Fruit fly (Drosophila melanogaster): ENCODE measurements around the gene CG7924.

The CG7924 gene

dm6 chr3L:14220611-14221497, 12.4 kb upstream of the CG7924 start:
- TF ChIP-seq CG4318 (GFP tag; optimal IDR thresholded peaks at IDR 0.05) = no peak
- peak; percentile 22 for TF ChIP-seq Eip78C (GFP tag)
- no peak for TF ChIP-seq esn (GFP tag; optimal IDR thresholded peaks at IDR 0.05)
- no peak for TF ChIP-seq Gug (GFP tag; IDR thresholded peaks at IDR 0.05)
- TF ChIP-seq Blimp-1 (GFP tag; optimal IDR thresholded peaks at IDR 0.05) = peak; percentile 55
- no peak for TF ChIP-seq CG11902 (GFP tag; optimal IDR thresholded peaks at IDR 0.05)
- peak; percentile 17 for TF ChIP-seq net (GFP tag; optimal IDR thresholded peaks at IDR 0.05)
- TF ChIP-seq CG6163 (GFP tag; IDR thresholded peaks at IDR 0.05) = 0 out of 3 replicates have a peak, but pooled peaks have one; percentile 14
- 0 out of 3 replicates have a peak, but pooled peaks have one; percentile 17 for TF ChIP-seq CG8119 (GFP tag; IDR thresholded peaks at IDR 0.05)
- no peak for TF ChIP-seq fkh (GFP tag; optimal IDR thresholded peaks at IDR 0.05)

DNA sequence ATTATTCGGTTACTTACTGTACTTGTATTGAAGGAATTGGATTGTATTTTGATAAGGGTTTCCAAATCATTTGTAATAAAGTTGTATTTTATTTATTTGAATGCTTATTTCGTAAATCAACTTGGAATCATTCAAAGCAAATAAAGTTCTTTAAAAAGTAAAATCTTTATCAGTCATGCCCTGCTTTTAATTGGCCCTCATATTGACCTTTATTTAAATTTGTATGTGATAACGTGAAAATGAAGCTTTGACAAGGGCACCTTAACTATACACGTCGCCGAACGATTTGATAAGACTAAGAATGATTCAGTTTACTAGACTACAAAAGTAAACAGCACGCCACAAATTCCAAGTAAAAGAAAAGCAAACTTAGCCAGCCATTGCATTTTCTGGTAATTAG, 11.1 kb upstream of the CG7924 start:
- no peak for TF ChIP-seq CG15336 (GFP tag; IDR thresholded peaks at IDR 0.05)
- peak; percentile 76 for TF ChIP-seq svp (GFP tag)

dm6 chr3L:14223450-14223849, 9.8 kb upstream of the CG7924 start:
- TF ChIP-seq CG31627 (GFP tag; optimal IDR thresholded peaks at IDR 0.05) = no peak
- no peak for TF ChIP-seq esn (GFP tag; optimal IDR thresholded peaks at IDR 0.05)

DNA sequence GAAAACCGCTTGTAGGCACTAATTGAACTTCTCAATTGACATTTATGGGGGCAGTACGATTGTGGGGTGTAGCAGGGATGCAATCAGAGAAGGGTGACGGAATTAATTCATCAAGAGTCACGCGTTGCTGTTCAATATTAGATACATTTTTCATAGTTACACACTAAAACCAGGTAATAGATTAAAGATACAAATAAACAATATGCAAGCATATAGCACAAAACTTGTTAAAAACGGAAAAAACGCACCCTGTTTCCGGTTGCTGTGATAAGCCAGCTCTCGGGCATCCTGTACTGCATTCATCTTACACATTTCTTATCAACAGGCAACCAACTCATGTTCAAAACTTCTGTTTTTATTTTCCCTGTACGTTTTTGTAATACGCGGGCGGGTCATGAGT, 4.2 kb upstream of the CG7924 start:
- TF ChIP-seq topi (GFP tag; optimal IDR thresholded peaks at IDR 0.05) = peak; percentile 0
- TF ChIP-seq Blimp-1 (GFP tag; optimal IDR thresholded peaks at IDR 0.05) = no peak
- peak; percentile 9 for TF ChIP-seq Sox14 (GFP tag; optimal IDR thresholded peaks at IDR 0.05)
- TF ChIP-seq spab (GFP tag; optimal IDR thresholded peaks at IDR 0.05) = no peak
- TF ChIP-seq CG6792 (GFP tag; optimal IDR thresholded peaks at IDR 0.05) = no peak
- peak; percentile 4 for TF ChIP-seq Met (GFP tag; optimal IDR thresholded peaks at IDR 0.05)
- 0 out of 2 replicates have a peak, but pooled peaks have one; percentile 44 for TF ChIP-seq CG11294 (GFP tag; IDR thresholded peaks at IDR 0.05)
- TF ChIP-seq CG4318 (GFP tag; optimal IDR thresholded peaks at IDR 0.05) = no peak
- TF ChIP-seq OdsH (GFP tag; optimal IDR thresholded peaks at IDR 0.05) = peak; percentile 27
- peak; percentile 72 for TF ChIP-seq Eip78C (GFP tag)
- no peak for TF ChIP-seq Smox (GFP tag; optimal IDR thresholded peaks at IDR 0.05)
- TF ChIP-seq CG3919 (GFP tag; optimal IDR thresholded peaks at IDR 0.05) = peak; percentile 3
- 0 out of 3 replicates have a peak, but pooled peaks have one; percentile 50 for TF ChIP-seq CG6163 (GFP tag; IDR thresholded peaks at IDR 0.05)
- peak; percentile 19 for TF ChIP-seq esn (GFP tag; optimal IDR thresholded peaks at IDR 0.05)
- TF ChIP-seq Ets96B (tag; optimal IDR thresholded peaks at IDR 0.05) = peak; percentile 17
- TF ChIP-seq svp (GFP tag) = peak; percentile 85
- peak; percentile 13 for TF ChIP-seq CG6808 (GFP tag; optimal IDR thresholded peaks at IDR 0.05)
- TF ChIP-seq CG8119 (GFP tag; IDR thresholded peaks at IDR 0.05) = no peak
- TF ChIP-seq CG6854 (GFP tag; optimal IDR thresholded peaks at IDR 0.05) = no peak
- peak; percentile 25 for TF ChIP-seq CG34406 (GFP tag; optimal IDR thresholded peaks at IDR 0.05)

DNA sequence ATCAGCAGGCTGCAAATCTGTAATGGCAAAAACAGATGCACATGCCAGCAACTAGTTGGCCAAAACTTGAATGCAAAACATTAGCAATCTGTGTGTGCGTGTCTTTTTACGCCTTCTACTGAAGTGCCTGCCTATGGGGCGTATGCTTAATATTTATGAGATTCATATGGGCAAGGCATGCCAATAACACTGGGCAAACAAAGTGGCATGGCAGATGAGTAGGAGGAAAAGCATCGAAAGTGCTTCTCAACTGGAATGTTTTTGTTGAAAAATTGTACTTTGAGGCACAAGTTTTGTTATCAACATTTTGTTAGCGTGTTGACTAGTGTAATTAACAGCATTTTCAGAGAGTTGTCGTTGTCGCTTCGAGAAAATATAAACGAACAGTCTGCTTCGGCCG, 3.8 kb upstream of the CG7924 start:
- TF ChIP-seq achi (GFP tag; optimal IDR thresholded peaks at IDR 0.05) (no peak), CG15336 (GFP tag; IDR thresholded peaks at IDR 0.05) (peak; percentile 57), CG31627 (GFP tag; optimal IDR thresholded peaks at IDR 0.05) (no peak), Lpt (GFP tag; optimal IDR thresholded peaks at IDR 0.05) (no peak), CG16779 (tag; optimal IDR thresholded peaks at IDR 0.05) (peak; percentile 5), eg (GFP tag; IDR thresholded peaks at IDR 0.05) (peak; percentile 65; the same call in 2 of the 3 replicates), Hr4 (GFP tag; optimal IDR thresholded peaks at IDR 0.05) (peak; percentile 12), CG6808 (GFP tag; optimal IDR thresholded peaks at IDR 0.05) (no peak), CG11294 (GFP tag; IDR thresholded peaks at IDR 0.05) (no peak), CG8119 (GFP tag; IDR thresholded peaks at IDR 0.05) (peak; percentile 21; the same call in 2 of the 3 replicates), Blimp-1 (GFP tag; optimal IDR thresholded peaks at IDR 0.05) (no peak), CG3919 (GFP tag; optimal IDR thresholded peaks at IDR 0.05) (no peak), Sox102F (GFP tag; optimal IDR thresholded peaks at IDR 0.05) (no peak), fd59A (GFP tag; optimal IDR thresholded peaks at IDR 0.05) (no peak), esn (GFP tag; optimal IDR thresholded peaks at IDR 0.05) (no peak), CG6276 (GFP tag; optimal IDR thresholded peaks at IDR 0.05) (peak; percentile 33), CG4318 (GFP tag; optimal IDR thresholded peaks at IDR 0.05) (no peak), acj6 (GFP tag; optimal IDR thresholded peaks at IDR 0.05) (no peak), Hr39 (GFP tag; optimal IDR thresholded peaks at IDR 0.05) (no peak), OdsH (GFP tag; optimal IDR thresholded peaks at IDR 0.05) (no peak), CG32006 (GFP tag; optimal IDR thresholded peaks at IDR 0.05) (peak; percentile 36), net (GFP tag; optimal IDR thresholded peaks at IDR 0.05) (peak; percentile 4), fkh (GFP tag; optimal IDR thresholded peaks at IDR 0.05) (no peak)
